Fruit fly (Drosophila melanogaster) whole organism, prepupa: ENCODE measurements around the gene Ucp4A.

Experiments used
- Blimp-1 ChIP-seq: fragments of 200-800 bp; sonication (Bioruptor generic); optimal IDR thresholded peaks from 3 replicates; lab custom pipeline; 2017; ENCODE audit warnings: missing biosample characterization, missing genetic modification characterization, mild to moderate bottlenecking, moderate library complexity, missing genetic modification reagents
- CG10631 ChIP-seq: fragments of 200-800 bp; sonication (Bioruptor generic); optimal IDR thresholded peaks from 2 replicates; lab custom pipeline; 2016; ENCODE audit warnings: missing biosample characterization, missing genetic modification characterization
- CG11762 ChIP-seq: fragments of 200-800 bp; sonication (Bioruptor generic); optimal IDR thresholded peaks from 3 replicates; lab custom pipeline; 2016; ENCODE audit warnings: missing biosample characterization, missing genetic modification characterization; ENCODE audit not compliant: insufficient read depth
- CG16779 ChIP-seq: fragments of 200-800 bp; sonication (Bioruptor generic); optimal IDR thresholded peaks from 3 replicates; lab custom pipeline; 2017; ENCODE audit warnings: missing biosample characterization, mild to moderate bottlenecking, missing genetic modification characterization
- CG3032 ChIP-seq: fragments of 200-800 bp; optimal IDR thresholded peaks from 2 replicates; lab custom pipeline; 2019; ENCODE audit warnings: missing biosample characterization, mild to moderate bottlenecking, missing genetic modification characterization, moderate library complexity
- CG32006 ChIP-seq: fragments of 200-800 bp; sonication (Bioruptor generic); optimal IDR thresholded peaks from 3 replicates; lab custom pipeline; 2017; ENCODE audit warnings: missing biosample characterization, mild to moderate bottlenecking, missing genetic modification characterization
- CG34406 ChIP-seq: fragments of 200-800 bp; sonication (Bioruptor generic); optimal IDR thresholded peaks from 3 replicates; lab custom pipeline; 2016; ENCODE audit warnings: missing biosample characterization, missing genetic modification characterization
- CG4318 ChIP-seq: fragments of 200-800 bp; sonication (Bioruptor generic); optimal IDR thresholded peaks from 3 replicates; lab custom pipeline; 2017; ENCODE audit warnings: missing biosample characterization, mild to moderate bottlenecking, missing genetic modification characterization
- CG6163 ChIP-seq: fragments of 200-800 bp; sonication (Bioruptor generic); IDR thresholded peaks from 3 replicates; pipeline ENCODE4 v1.3.6; 2022; ENCODE audit warnings: missing biosample characterization, missing genetic modification characterization
- CG6276 ChIP-seq: fragments of 200-800 bp; sonication (Bioruptor generic); optimal IDR thresholded peaks from 2 replicates; lab custom pipeline; 2017; ENCODE audit warnings: missing biosample characterization, mild to moderate bottlenecking, missing genetic modification characterization
- CG6792 ChIP-seq: fragments of 200-800 bp; sonication (Bioruptor generic); optimal IDR thresholded peaks from 3 replicates; lab custom pipeline; 2016; ENCODE audit warnings: missing biosample characterization, missing genetic modification characterization
- CG6808 ChIP-seq: fragments of 200-800 bp; sonication (Bioruptor generic); optimal IDR thresholded peaks from 3 replicates; lab custom pipeline; 2017; ENCODE audit warnings: missing biosample characterization, missing genetic modification characterization, mild to moderate bottlenecking, moderate library complexity, missing genetic modification reagents
- CG7368 ChIP-seq: fragments of 200-800 bp; sonication (Bioruptor generic); optimal IDR thresholded peaks from 3 replicates; lab custom pipeline; 2016; ENCODE audit warnings: missing biosample characterization, missing genetic modification characterization
- CG8119 ChIP-seq: fragments of 200-800 bp; sonication (Bioruptor generic); IDR thresholded peaks from 3 replicates; pipeline ENCODE4 v1.3.6; 2022; ENCODE audit warnings: missing biosample characterization, missing genetic modification characterization
- CG8319 ChIP-seq: fragments of 200-800 bp; sonication (Bioruptor generic); optimal IDR thresholded peaks from 3 replicates; lab custom pipeline; 2016; ENCODE audit warnings: missing biosample characterization, missing genetic modification characterization
- CG8632 ChIP-seq: fragments of 200-800 bp; sonication (Bioruptor generic); optimal IDR thresholded peaks from 3 replicates; lab custom pipeline; 2016; ENCODE audit warnings: missing biosample characterization, missing genetic modification characterization
- Eip78C ChIP-seq: fragments of 200-800 bp; sonication (Bioruptor generic); peaks from one replicate; lab custom pipeline; 2016; ENCODE audit warnings: missing biosample characterization, missing genetic modification characterization
- Eip93F ChIP-seq: fragments of 200-800 bp; sonication (Bioruptor generic); optimal IDR thresholded peaks from 2 replicates; lab custom pipeline; 2016; ENCODE audit warnings: missing biosample characterization, mild to moderate bottlenecking, missing genetic modification characterization
- Ets96B ChIP-seq: fragments of 200-800 bp; optimal IDR thresholded peaks from 2 replicates; lab custom pipeline; 2019; ENCODE audit warnings: missing biosample characterization, mild to moderate bottlenecking, missing genetic modification characterization, moderate library complexity
- Gug ChIP-seq: fragments of 200-800 bp; sonication (Bioruptor generic); IDR thresholded peaks from 2 replicates; pipeline ENCODE4 v1.3.6; 2022; ENCODE audit warnings: missing biosample characterization, missing genetic modification characterization
- Hr39 ChIP-seq: fragments of 200-800 bp; sonication (Bioruptor generic); optimal IDR thresholded peaks from 2 replicates; lab custom pipeline; 2016; ENCODE audit warnings: missing biosample characterization, missing genetic modification characterization
- Hr4 ChIP-seq: fragments of 200-800 bp; sonication (Bioruptor generic); optimal IDR thresholded peaks from 3 replicates; lab custom pipeline; 2016; ENCODE audit warnings: missing biosample characterization, missing genetic modification characterization
- Lpt ChIP-seq: fragments of 200-800 bp; sonication (Bioruptor generic); optimal IDR thresholded peaks from 3 replicates; lab custom pipeline; 2016; ENCODE audit warnings: missing biosample characterization, missing genetic modification characterization
- Met ChIP-seq: fragments of 200-800 bp; sonication (Bioruptor generic); optimal IDR thresholded peaks from 3 replicates; lab custom pipeline; 2016; ENCODE audit warnings: missing biosample characterization, missing genetic modification characterization
- OdsH ChIP-seq: fragments of 200-800 bp; sonication (Bioruptor generic); optimal IDR thresholded peaks from 3 replicates; lab custom pipeline; 2016; ENCODE audit warnings: missing biosample characterization, missing genetic modification characterization
- Smox ChIP-seq: fragments of 200-800 bp; sonication (Bioruptor generic); optimal IDR thresholded peaks from 3 replicates; lab custom pipeline; 2016; ENCODE audit warnings: missing biosample characterization, missing genetic modification characterization
- Sox102F ChIP-seq: fragments of 200-800 bp; sonication (Bioruptor generic); optimal IDR thresholded peaks from 2 replicates; lab custom pipeline; 2016; ENCODE audit warnings: missing biosample characterization, mild to moderate bottlenecking, missing genetic modification characterization
- Sox14 ChIP-seq: fragments of 200-800 bp; sonication (Bioruptor generic); optimal IDR thresholded peaks from 3 replicates; lab custom pipeline; 2016; ENCODE audit warnings: missing biosample characterization, missing genetic modification characterization
- Sox15 ChIP-seq: fragments of 200-800 bp; sonication (Bioruptor generic); optimal IDR thresholded peaks from 3 replicates; lab custom pipeline; 2016; ENCODE audit warnings: missing biosample characterization, missing genetic modification characterization
- achi ChIP-seq: fragments of 200-800 bp; sonication (Bioruptor generic); optimal IDR thresholded peaks from 3 replicates; lab custom pipeline; 2016; ENCODE audit warnings: missing biosample characterization, missing genetic modification characterization
- acj6 ChIP-seq: fragments of 200-800 bp; sonication (Bioruptor generic); optimal IDR thresholded peaks from 3 replicates; lab custom pipeline; 2016; ENCODE audit warnings: missing biosample characterization, missing genetic modification characterization
- cyc ChIP-seq: fragments of 200-800 bp; sonication (Bioruptor generic); optimal IDR thresholded peaks from 3 replicates; lab custom pipeline; 2016; ENCODE audit warnings: missing biosample characterization, missing genetic modification characterization
- dac ChIP-seq: fragments of 200-800 bp; sonication (Bioruptor generic); optimal IDR thresholded peaks from 2 replicates; lab custom pipeline; 2017; ENCODE audit warnings: missing biosample characterization, mild to moderate bottlenecking, missing genetic modification characterization
- dsx ChIP-seq: fragments of 200-800 bp; optimal IDR thresholded peaks from 3 replicates; lab custom pipeline; 2019; ENCODE audit warnings: missing biosample characterization, mild to moderate bottlenecking, missing genetic modification characterization, moderate library complexity; ENCODE audit not compliant: poor library complexity, severe bottlenecking
- eg ChIP-seq: fragments of 200-800 bp; sonication (Bioruptor generic); IDR thresholded peaks from 3 replicates; pipeline ENCODE4 v1.3.6; 2022; ENCODE audit warnings: missing biosample characterization, missing genetic modification characterization
- fd59A ChIP-seq: fragments of 200-800 bp; sonication (Bioruptor generic); optimal IDR thresholded peaks from 2 replicates; lab custom pipeline; 2017; ENCODE audit warnings: missing biosample characterization, mild to moderate bottlenecking, missing genetic modification characterization, missing genetic modification reagents
- fd85E ChIP-seq: fragments of 200-800 bp; sonication (Bioruptor generic); optimal IDR thresholded peaks from 3 replicates; lab custom pipeline; 2016; ENCODE audit warnings: missing biosample characterization, missing genetic modification characterization
- fkh ChIP-seq: fragments of 200-800 bp; sonication (Bioruptor generic); optimal IDR thresholded peaks from 3 replicates; lab custom pipeline; 2017; ENCODE audit warnings: missing biosample characterization, mild to moderate bottlenecking, missing genetic modification characterization, moderate library complexity
- lz ChIP-seq: fragments of 200-800 bp; sonication (Bioruptor generic); optimal IDR thresholded peaks from 3 replicates; lab custom pipeline; 2016; ENCODE audit warnings: missing biosample characterization, missing genetic modification characterization
- pdm3 ChIP-seq: fragments of 200-800 bp; sonication (Bioruptor generic); optimal IDR thresholded peaks from 3 replicates; lab custom pipeline; 2016; ENCODE audit warnings: missing biosample characterization, missing genetic modification characterization
- salr ChIP-seq, 2 experiments: fragments of 200-800 bp; sonication (Bioruptor generic); optimal IDR thresholded peaks; 3 replicates each; lab custom pipeline; 2016 to 2018; ENCODE audit warnings: missing biosample characterization in 2 of 2, missing genetic modification characterization in 2 of 2, mild to moderate bottlenecking in 1 of 2
- spab ChIP-seq: fragments of 200-800 bp; sonication (Bioruptor generic); optimal IDR thresholded peaks from 2 replicates; lab custom pipeline; 2017; ENCODE audit warnings: missing biosample characterization, mild to moderate bottlenecking, missing genetic modification characterization, missing genetic modification reagents
- ss ChIP-seq, 2 experiments: fragments of 200-800 bp; sonication (Bioruptor generic); optimal IDR thresholded peaks; 2 replicates in 1 of 2; 3 replicates in 1 of 2; lab custom pipeline; 2017 to 2018; ENCODE audit warnings: mild to moderate bottlenecking in 2 of 2, missing biosample characterization in 2 of 2, missing genetic modification characterization in 2 of 2, moderate library complexity in 1 of 2
- svp ChIP-seq: fragments of 200-800 bp; sonication (Bioruptor generic); peaks from one replicate; lab custom pipeline; 2016; ENCODE audit warnings: missing biosample characterization, missing genetic modification characterization
- topi ChIP-seq: fragments of 200-800 bp; sonication (Bioruptor generic); optimal IDR thresholded peaks from 3 replicates; lab custom pipeline; 2016; ENCODE audit warnings: missing biosample characterization, missing genetic modification characterization

The Ucp4A gene

DNA sequence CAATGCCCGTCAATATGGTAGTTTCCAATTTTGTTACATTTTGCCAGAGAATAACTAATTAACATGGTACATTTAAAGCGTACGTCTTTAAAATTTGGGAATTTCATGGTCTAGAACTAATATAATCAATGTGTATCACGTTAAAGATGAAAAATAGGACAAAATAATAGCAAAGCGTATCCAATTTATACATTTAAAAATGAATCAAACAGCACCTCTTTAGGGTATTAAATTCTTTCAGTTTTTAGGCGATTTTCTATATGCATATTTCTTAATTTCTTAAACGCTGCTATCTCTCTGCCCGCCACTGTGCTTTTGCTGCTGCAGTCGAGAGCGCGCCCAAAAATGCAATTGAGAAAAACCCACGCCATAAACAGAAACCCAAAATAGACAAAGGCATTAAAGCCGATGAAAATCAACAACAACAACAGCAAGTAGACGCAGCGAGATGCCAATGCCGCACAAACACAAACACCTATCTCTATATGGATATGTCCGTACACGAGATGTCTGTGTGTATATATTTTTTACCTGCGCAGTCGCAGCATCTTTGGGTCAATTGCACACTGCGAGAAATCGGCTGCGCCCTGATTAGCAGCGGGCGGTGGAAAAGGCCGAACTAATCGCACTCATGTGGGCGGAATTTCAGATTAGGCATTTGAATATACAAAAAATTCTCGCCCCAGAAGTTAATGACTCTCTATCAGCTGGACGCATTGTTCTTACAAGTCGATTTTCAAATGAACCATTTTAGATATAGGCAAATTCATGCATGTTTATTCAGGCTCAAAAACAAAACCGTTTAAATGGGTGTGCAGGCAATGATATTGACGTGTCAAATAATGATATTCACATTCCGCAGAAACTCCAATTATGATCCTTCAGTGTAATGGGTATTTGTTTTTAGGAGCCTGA, 15.4 kb upstream of the Ucp4A start (continued):
- TF ChIP-seq fd59A (GFP tag; lab: Kevin White, UChicago) = peak; percentile 45
- peak; percentile 29 for TF ChIP-seq lz (GFP tag; lab: Kevin White, UChicago)
- peak; percentile 44 for TF ChIP-seq CG11762 (GFP tag; lab: Kevin White, UChicago)
- peak; percentile 35 for TF ChIP-seq CG10631 (GFP tag; lab: Kevin White, UChicago)
- peak; percentile 58 for TF ChIP-seq Ets96B (tag; lab: Kevin White, UChicago)
- TF ChIP-seq CG7368 (GFP tag; lab: Kevin White, UChicago) = peak; percentile 8
- TF ChIP-seq Sox102F (GFP tag; lab: Kevin White, UChicago) = peak; percentile 28
- TF ChIP-seq Hr39 (GFP tag; lab: Kevin White, UChicago) = peak; percentile 50
- peak; percentile 82 for TF ChIP-seq CG32006 (GFP tag; lab: Kevin White, UChicago)
- peak; percentile 65 for TF ChIP-seq dac (GFP tag; lab: Kevin White, UChicago)
- TF ChIP-seq CG6808 (GFP tag; lab: Kevin White, UChicago) = peak; percentile 65
- peak; percentile 54 for TF ChIP-seq CG8632 (GFP tag; lab: Kevin White, UChicago)
- peak; percentile 10 for TF ChIP-seq cyc (GFP tag; lab: Kevin White, UChicago)
- peak; percentile 16 for TF ChIP-seq fkh (GFP tag; lab: Kevin White, UChicago)
- peak; percentile 77 for TF ChIP-seq CG8119 (GFP tag; lab: Robert Waterston, UW)
- peak; percentile 47 for TF ChIP-seq dsx
- TF ChIP-seq CG6163 (GFP tag; lab: Robert Waterston, UW) = peak; percentile 15
- TF ChIP-seq CG6276 (GFP tag; lab: Kevin White, UChicago) = peak; percentile 81
- TF ChIP-seq CG6792 (GFP tag; lab: Kevin White, UChicago) = peak; percentile 58
- TF ChIP-seq Hr4 (GFP tag; lab: Kevin White, UChicago) = peak; percentile 68
- TF ChIP-seq svp (GFP tag; lab: Kevin White, UChicago) = peak; percentile 64
- peak; percentile 43 for TF ChIP-seq CG34406
- TF ChIP-seq eg (GFP tag; lab: Robert Waterston, UW) = peak; percentile 61; the same call in 2 of the 3 replicates

- TF ChIP-seq fd85E (GFP tag; lab: Kevin White, UChicago) (no peak), CG8119 (GFP tag; lab: Robert Waterston, UW) (0 out of 3 replicates have a peak, but pooled peaks have one; percentile 26), OdsH (GFP tag; lab: Kevin White, UChicago) (peak; percentile 81), topi (GFP tag; lab: Kevin White, UChicago) (peak; percentile 76), Eip78C (GFP tag; lab: Kevin White, UChicago) (peak; percentile 61), spab (GFP tag; lab: Kevin White, UChicago) (peak; percentile 24), dac (GFP tag; lab: Kevin White, UChicago) (peak; percentile 24), CG8319 (GFP tag; lab: Kevin White, UChicago) (no peak), ss (GFP tag; optimal IDR thresholded peaks at IDR 0.05; lab: Kevin White, UChicago) (peak in 1 of 2 experiments; percentile 42), pdm3 (GFP tag; lab: Kevin White, UChicago) (peak; percentile 50), CG8632 (GFP tag; lab: Kevin White, UChicago) (peak; percentile 23), CG32006 (GFP tag; lab: Kevin White, UChicago) (peak; percentile 66), acj6 (GFP tag; lab: Kevin White, UChicago) (peak; percentile 51), Sox15 (GFP tag; lab: Kevin White, UChicago) (no peak), CG10631 (GFP tag; lab: Kevin White, UChicago) (peak; percentile 61), CG6163 (GFP tag; lab: Robert Waterston, UW) (no peak), CG6276 (GFP tag; lab: Kevin White, UChicago) (peak; percentile 21), CG4318 (GFP tag; lab: Kevin White, UChicago) (peak; percentile 41), Hr39 (GFP tag; lab: Kevin White, UChicago) (peak; percentile 48), CG6808 (GFP tag; lab: Kevin White, UChicago) (peak; percentile 63), Eip93F (GFP tag; lab: Kevin White, UChicago) (no peak), Hr4 (GFP tag; lab: Kevin White, UChicago) (peak; percentile 39), Gug (GFP tag; lab: Robert Waterston, UW) (no peak), Smox (GFP tag; lab: Kevin White, UChicago) (peak; percentile 35), Lpt (GFP tag; lab: Kevin White, UChicago) (no peak), Sox14 (GFP tag; lab: Kevin White, UChicago) (peak; percentile 50), CG16779 (no peak), cyc (GFP tag; lab: Kevin White, UChicago) (peak; percentile 53), Blimp-1 (GFP tag; lab: Kevin White, UChicago) (no peak), Met (peak; percentile 50), achi (GFP tag; lab: Kevin White, UChicago) (peak; percentile 54), CG3032 (tag; lab: Kevin White, UChicago) (peak; percentile 53), salr (GFP tag; optimal IDR thresholded peaks at IDR 0.05; lab: Kevin White, UChicago) (peak in 1 of 2 experiments; percentile 12), CG7368 (GFP tag; lab: Kevin White, UChicago) (no peak), CG6792 (GFP tag; lab: Kevin White, UChicago) (peak; percentile 42), Ets96B (tag; lab: Kevin White, UChicago) (peak; percentile 63)
Observed at dm6 chrX:17830211-17830616, 14.5 kb upstream of the Ucp4A start.
